Fruit fly (Drosophila melanogaster) whole organism: ENCODE results near the gene IFT57.

ENCODE experiments used
- EcR ChIP-seq, 2 experiments: fragments of >200 bp; optimal IDR thresholded peaks; 2 replicates each; lab custom pipeline; 2017; ENCODE audit warnings: missing biosample characterization in 2 of 2, missing genetic modification characterization in 2 of 2, missing genetic modification reagents in 2 of 2
- pan ChIP-seq: fragments of >200 bp; optimal IDR thresholded peaks from 2 replicates; lab custom pipeline; 2017
- psq ChIP-seq: fragments of >200 bp; optimal IDR thresholded peaks from 2 replicates; lab custom pipeline; 2017

DNA sequence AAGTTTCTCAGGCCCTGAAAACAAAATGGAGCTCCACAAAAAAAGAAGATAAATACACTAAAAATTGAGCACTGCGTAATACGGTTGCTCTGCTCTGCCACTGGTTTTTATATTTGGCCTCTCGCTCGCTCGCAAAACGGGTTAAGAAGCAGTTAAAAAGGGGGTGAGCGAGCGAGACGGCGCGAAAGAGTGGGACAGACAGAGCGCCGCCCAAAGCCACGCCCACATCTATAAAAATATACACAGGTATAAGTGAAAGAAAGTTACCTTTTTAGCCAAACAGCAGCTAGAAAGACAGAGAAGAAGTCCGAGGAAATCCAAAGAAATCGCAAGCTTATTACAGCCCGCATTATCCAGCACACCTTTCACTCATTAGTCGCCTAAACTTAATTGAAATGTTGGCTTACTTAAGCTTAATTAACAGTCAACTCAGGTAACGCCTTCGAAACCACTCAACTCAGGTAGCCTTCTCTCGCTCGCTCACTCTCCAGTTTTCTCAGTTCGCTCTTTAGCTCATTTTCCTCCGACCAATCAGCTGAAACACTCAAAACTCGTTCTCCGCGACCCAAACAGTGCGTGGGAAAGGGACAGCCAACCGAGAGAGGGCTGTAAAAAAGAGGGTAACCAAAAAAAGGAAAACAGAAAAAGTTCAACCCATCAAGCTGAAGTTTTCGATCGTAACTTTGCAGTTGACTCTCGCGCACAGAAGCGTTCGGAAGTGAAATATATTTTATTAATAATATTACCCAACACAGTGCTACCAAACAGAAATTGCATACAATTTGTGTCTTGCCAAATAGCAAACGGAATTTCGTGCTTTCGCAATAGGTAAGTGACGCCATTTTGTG lies 8.2 kb downstream of the IFT57 start, which contains the start of gene drm:
- no peak for TF ChIP-seq psq
- TF ChIP-seq EcR (GFP tag; optimal IDR thresholded peaks at IDR 0.05; lab: Kevin White, UChicago) = no peak
- TF ChIP-seq pan (lab: Kevin White, UChicago) = no peak
